Fruit fly (Drosophila melanogaster): ENCODE data around the gene alpha-Man-Ia.

The alpha-Man-Ia gene

dm6 chrX:10325567-10326345, at the start of gene alpha-Man-Ia:
TSS of gene alpha-Man-Ia (minus strand) at chrX:10325958.
- TF ChIP-seq CG12768 (GFP tag; optimal IDR thresholded peaks at IDR 0.05) (no peak), Crg-1 (GFP tag; optimal IDR thresholded peaks at IDR 0.05) (peak; percentile 42), CG7101 (tag; optimal IDR thresholded peaks at IDR 0.05) (no peak), ovo (GFP tag; optimal IDR thresholded peaks at IDR 0.05) (no peak), CG11617 (GFP tag; optimal IDR thresholded peaks at IDR 0.05) (no peak), bab1 (GFP tag; optimal IDR thresholded peaks at IDR 0.05) (peak; percentile 39), pad (GFP tag; optimal IDR thresholded peaks at IDR 0.05) (peak; percentile 4), CG7045 (GFP tag; optimal IDR thresholded peaks at IDR 0.05) (no peak), CG5204 (GFP tag; optimal IDR thresholded peaks at IDR 0.05) (peak; percentile 39), cnc (optimal IDR thresholded peaks at IDR 0.05) (no peak), Clk (GFP tag; optimal IDR thresholded peaks at IDR 0.05) (no peak), tj (GFP tag; optimal IDR thresholded peaks at IDR 0.05) (no peak), CG33017 (tag; optimal IDR thresholded peaks at IDR 0.05) (no peak), cic (GFP tag; optimal IDR thresholded peaks at IDR 0.05) (no peak), CG14711 (tag; optimal IDR thresholded peaks at IDR 0.05) (no peak), CG1620 (GFP tag; optimal IDR thresholded peaks at IDR 0.05) (peak; percentile 48), Hr96 (GFP tag; optimal IDR thresholded peaks at IDR 0.05) (no peak), toe (GFP tag; optimal IDR thresholded peaks at IDR 0.05) (peak; percentile 8), kay (GFP tag; ENCODE audit: borderline replicate concordance) (no peak), Mnt (GFP tag; optimal IDR thresholded peaks at IDR 0.05) (peak; percentile 46)

- no peak for TF ChIP-seq ovo (GFP tag; optimal IDR thresholded peaks at IDR 0.05)
- TF ChIP-seq Hr96 (GFP tag; optimal IDR thresholded peaks at IDR 0.05), result no peak
- TF ChIP-seq CG33017 (tag; optimal IDR thresholded peaks at IDR 0.05), result no peak
- TF ChIP-seq Crg-1 (GFP tag; optimal IDR thresholded peaks at IDR 0.05), result no peak
- TF ChIP-seq CG1620 (GFP tag; optimal IDR thresholded peaks at IDR 0.05), result no peak
- TF ChIP-seq cnc (optimal IDR thresholded peaks at IDR 0.05), result no peak
- no peak for TF ChIP-seq pad (GFP tag; optimal IDR thresholded peaks at IDR 0.05)
- no peak for TF ChIP-seq CG7101 (tag; optimal IDR thresholded peaks at IDR 0.05)
- TF ChIP-seq kay (GFP tag; ENCODE audit: borderline replicate concordance), result no peak
- TF ChIP-seq tj (GFP tag; optimal IDR thresholded peaks at IDR 0.05), result no peak
- TF ChIP-seq toe (GFP tag; optimal IDR thresholded peaks at IDR 0.05), result no peak
- no peak for TF ChIP-seq CG5204 (GFP tag; optimal IDR thresholded peaks at IDR 0.05)
- no peak for TF ChIP-seq bab1 (GFP tag; optimal IDR thresholded peaks at IDR 0.05)
Measured at dm6 chrX:10375216-10375615, 49.5 kb upstream of the alpha-Man-Ia start, which contains the start of the genes CG32686 and CG2898. TSS of gene CG32686 (minus strand) at chrX:10375316. TSS of gene CG2898 (plus strand) at chrX:10375374.

- TF ChIP-seq CG11617 (GFP tag; optimal IDR thresholded peaks at IDR 0.05), result no peak
- no peak for TF ChIP-seq cnc (optimal IDR thresholded peaks at IDR 0.05)
- TF ChIP-seq cic (GFP tag; optimal IDR thresholded peaks at IDR 0.05), result peak; percentile 79
- no peak for TF ChIP-seq bab1 (GFP tag; optimal IDR thresholded peaks at IDR 0.05)
- no peak for TF ChIP-seq Clk (GFP tag; optimal IDR thresholded peaks at IDR 0.05)
- TF ChIP-seq CG12768 (GFP tag; optimal IDR thresholded peaks at IDR 0.05), result peak; percentile 6
- peak; percentile 51 for TF ChIP-seq Mnt (GFP tag; optimal IDR thresholded peaks at IDR 0.05)
- TF ChIP-seq CG1620 (GFP tag; optimal IDR thresholded peaks at IDR 0.05), result no peak
Measured at dm6 chrX:10370201-10371038, 44.7 kb upstream of the alpha-Man-Ia start.

dm6 chrX:10369763-10370162, 44.0 kb upstream of the alpha-Man-Ia start:
- peak; percentile 15 for TF ChIP-seq toe (GFP tag; optimal IDR thresholded peaks at IDR 0.05)
- peak; percentile 34 for TF ChIP-seq Crg-1 (GFP tag; optimal IDR thresholded peaks at IDR 0.05)
- TF ChIP-seq bab1 (GFP tag; optimal IDR thresholded peaks at IDR 0.05), result no peak
- no peak for TF ChIP-seq Clk (GFP tag; optimal IDR thresholded peaks at IDR 0.05)
- TF ChIP-seq Mnt (GFP tag; optimal IDR thresholded peaks at IDR 0.05), result peak; percentile 49

- TF ChIP-seq toe (GFP tag; optimal IDR thresholded peaks at IDR 0.05), result no peak
Measured at dm6 chrX:10369315-10369714, 43.6 kb upstream of the alpha-Man-Ia start.

- no peak for TF ChIP-seq toe (GFP tag; optimal IDR thresholded peaks at IDR 0.05)
- peak; percentile 16 for TF ChIP-seq Mnt (GFP tag; optimal IDR thresholded peaks at IDR 0.05)
- no peak for TF ChIP-seq tj (GFP tag; optimal IDR thresholded peaks at IDR 0.05)
- no peak for TF ChIP-seq CG7045 (GFP tag; optimal IDR thresholded peaks at IDR 0.05)
- TF ChIP-seq Crg-1 (GFP tag; optimal IDR thresholded peaks at IDR 0.05), result no peak
- no peak for TF ChIP-seq Hr96 (GFP tag; optimal IDR thresholded peaks at IDR 0.05)
- no peak for TF ChIP-seq CG11617 (GFP tag; optimal IDR thresholded peaks at IDR 0.05)
- TF ChIP-seq ovo (GFP tag; optimal IDR thresholded peaks at IDR 0.05), result no peak
- TF ChIP-seq CG33017 (tag; optimal IDR thresholded peaks at IDR 0.05), result no peak
- no peak for TF ChIP-seq CG12768 (GFP tag; optimal IDR thresholded peaks at IDR 0.05)
- peak; percentile 65 for TF ChIP-seq bab1 (GFP tag; optimal IDR thresholded peaks at IDR 0.05)
- no peak for TF ChIP-seq cnc (optimal IDR thresholded peaks at IDR 0.05)
- no peak for TF ChIP-seq cic (GFP tag; optimal IDR thresholded peaks at IDR 0.05)
- TF ChIP-seq CG14711 (tag; optimal IDR thresholded peaks at IDR 0.05), result no peak
- TF ChIP-seq kay (GFP tag; ENCODE audit: borderline replicate concordance), result no peak
- TF ChIP-seq CG7101 (tag; optimal IDR thresholded peaks at IDR 0.05), result peak; percentile 2
- TF ChIP-seq CG5204 (GFP tag; optimal IDR thresholded peaks at IDR 0.05), result no peak
- no peak for TF ChIP-seq CG1620 (GFP tag; optimal IDR thresholded peaks at IDR 0.05)
Measured at dm6 chrX:10367801-10368203, 42.0 kb upstream of the alpha-Man-Ia start, which contains the start of gene CG17841. TSS of gene CG17841 (plus strand) at chrX:10368052.
